Worm (Caenorhabditis elegans) whole organism, L4 larva: ENCODE results near the gene C45G9.11.

Source experiments
- D1046.2 ChIP-seq: fragments of 200-800 bp; sonication (Bioruptor generic); IDR thresholded peaks from 2 replicates; pipeline ENCODE4 v1.3.6; 2022; ENCODE audit warnings: missing genetic modification characterization, missing compliant biosample characterization
- F37D6.2 ChIP-seq: sonication (generic microtip); optimal IDR thresholded peaks from 2 replicates; lab custom pipeline; 2016; ENCODE audit warnings: mild to moderate bottlenecking, missing genetic modification characterization, missing compliant biosample characterization
- F44E2.7 ChIP-seq: fragments of 200-800 bp; sonication (Bioruptor generic); IDR thresholded peaks from 2 replicates; pipeline ENCODE4 v2.1.2; 2022; ENCODE audit warnings: missing genetic modification characterization, missing compliant biosample characterization
- F49E8.2 ChIP-seq: sonication (generic microtip); optimal IDR thresholded peaks from 2 replicates; lab custom pipeline; 2016; ENCODE audit warnings: missing compliant biosample characterization, mild to moderate bottlenecking, missing genetic modification characterization, borderline replicate concordance
- T20F7.1 ChIP-seq: fragments of 200-800 bp; sonication (Bioruptor generic); optimal IDR thresholded peaks from 2 replicates; lab custom pipeline; 2018; ENCODE audit warnings: mild to moderate bottlenecking, missing genetic modification characterization, missing compliant biosample characterization
- T26A8.4 ChIP-seq: fragments of 200-800 bp; sonication (Bioruptor generic); IDR thresholded peaks from 2 replicates; pipeline ENCODE4 v1.3.6; 2022; ENCODE audit warnings: missing genetic modification characterization, missing compliant biosample characterization
- Y48G9A.11 ChIP-seq: fragments of 200-800 bp; sonication (Bioruptor generic); IDR thresholded peaks from 2 replicates; pipeline ENCODE4 v1.3.6; 2022; ENCODE audit warnings: missing genetic modification reagents, missing genetic modification characterization, missing compliant biosample characterization
- Y5F2A.4 ChIP-seq: fragments of 200-800 bp; sonication (Bioruptor generic); optimal IDR thresholded peaks from 2 replicates; lab custom pipeline; 2018; ENCODE audit warnings: mild to moderate bottlenecking, missing genetic modification characterization, missing compliant biosample characterization
- Y75B8A.6 ChIP-seq: fragments of 200-800 bp; sonication (Bioruptor generic); IDR thresholded peaks from 2 replicates; pipeline ENCODE4 v1.3.6; 2022; ENCODE audit warnings: missing genetic modification reagents, missing genetic modification characterization, missing compliant biosample characterization
- aly-2 ChIP-seq: sonication (generic microtip); optimal IDR thresholded peaks from 2 replicates; lab custom pipeline; 2018; ENCODE audit warnings: missing biosample characterization, missing genetic modification characterization
- ama-1 ChIP-seq: fragments of 150-350 bp; optimal IDR thresholded peaks from 2 replicates; lab custom pipeline; 2014; ENCODE audit warnings: inconsistent platforms, mixed read lengths
- attf-4 ChIP-seq: sonication (generic microtip); optimal IDR thresholded peaks from 3 replicates; lab custom pipeline; 2017; ENCODE audit warnings: missing biosample characterization, missing genetic modification characterization
- ceh-28 ChIP-seq: fragments of 150-350 bp; optimal IDR thresholded peaks from 2 replicates; lab custom pipeline; 2014; ENCODE audit warnings: missing biosample characterization, missing genetic modification reagents, missing genetic modification characterization
- ceh-32 ChIP-seq: sonication (generic microtip); optimal IDR thresholded peaks from 2 replicates; lab custom pipeline; 2016; ENCODE audit warnings: mild to moderate bottlenecking, missing genetic modification characterization, missing compliant biosample characterization; ENCODE audit not compliant: poor library complexity
- ceh-44 ChIP-seq: fragments of 200-800 bp; sonication (Bioruptor generic); IDR thresholded peaks from 2 replicates; pipeline ENCODE4 v1.3.6; 2022; ENCODE audit warnings: missing genetic modification reagents, missing genetic modification characterization, missing compliant biosample characterization
- ceh-62 ChIP-seq: sonication (generic microtip); optimal IDR thresholded peaks from 2 replicates; lab custom pipeline; 2017; ENCODE audit warnings: missing biosample characterization, missing genetic modification characterization
- daf-12 ChIP-seq: fragments of 150-350 bp; optimal IDR thresholded peaks from 2 replicates; lab custom pipeline; 2014; ENCODE audit warnings: missing biosample characterization, missing genetic modification reagents, missing genetic modification characterization
- daf-16 ChIP-seq, 3 experiments: sonication (generic microtip); optimal IDR thresholded peaks; 2 replicates each; lab custom pipeline; 2016 to 2017; ENCODE audit warnings: missing genetic modification characterization in 3 of 3, missing genetic modification reagents in 3 of 3, mild to moderate bottlenecking in 2 of 3, missing compliant biosample characterization in 2 of 3, missing biosample characterization in 1 of 3, moderate library complexity in 1 of 3
- daf-8 ChIP-seq: fragments of 200-800 bp; sonication (Bioruptor generic); IDR thresholded peaks from 2 replicates; pipeline ENCODE4 v1.3.6; 2022; ENCODE audit warnings: missing genetic modification characterization, missing compliant biosample characterization
- dmd-6 ChIP-seq: fragments of 200-800 bp; sonication (Bioruptor generic); IDR thresholded peaks from 2 replicates; pipeline ENCODE4 v1.3.6; 2022; ENCODE audit warnings: missing genetic modification reagents, missing genetic modification characterization, missing compliant biosample characterization
- dmd-8 ChIP-seq: fragments of 200-800 bp; sonication (Bioruptor generic); IDR thresholded peaks from 2 replicates; pipeline ENCODE4 v1.3.6; 2022; ENCODE audit warnings: missing genetic modification characterization, missing compliant biosample characterization
- dmd-9 ChIP-seq: fragments of 200-800 bp; sonication (Bioruptor generic); IDR thresholded peaks from 2 replicates; pipeline ENCODE4 v1.3.6; 2022; ENCODE audit warnings: missing genetic modification reagents, missing genetic modification characterization, missing compliant biosample characterization
- dpl-1 ChIP-seq: fragments of 150-350 bp; optimal IDR thresholded peaks from 2 replicates; lab custom pipeline; 2014; ENCODE audit warnings: missing biosample characterization, missing genetic modification reagents, missing genetic modification characterization
- duxl-1 ChIP-seq: sonication (generic microtip); optimal IDR thresholded peaks from 2 replicates; lab custom pipeline; 2016; ENCODE audit warnings: mild to moderate bottlenecking, missing genetic modification characterization, moderate library complexity, missing compliant biosample characterization; ENCODE audit not compliant: poor library complexity
- dve-1 ChIP-seq: sonication (generic microtip); optimal IDR thresholded peaks from 2 replicates; lab custom pipeline; 2017; ENCODE audit warnings: antibody characterized with exemption, mild to moderate bottlenecking, missing genetic modification characterization, missing compliant biosample characterization; ENCODE audit not compliant: insufficient read depth
- fkh-10 ChIP-seq: fragments of 150-350 bp; optimal IDR thresholded peaks from 2 replicates; lab custom pipeline; 2014; ENCODE audit warnings: missing biosample characterization, missing genetic modification reagents, missing genetic modification characterization
- fos-1 ChIP-seq: fragments of 150-350 bp; optimal IDR thresholded peaks from 2 replicates; lab custom pipeline; 2014; ENCODE audit warnings: missing biosample characterization, missing genetic modification characterization
- hif-1 ChIP-seq, 2 experiments: sonication (generic microtip); optimal IDR thresholded peaks; 2 replicates each; lab custom pipeline; 2016 to 2017; ENCODE audit warnings: missing compliant biosample characterization in 2 of 2, missing genetic modification characterization in 2 of 2, missing genetic modification reagents in 2 of 2, missing genotype in 2 of 2, mild to moderate bottlenecking in 1 of 2
- hlh-30 ChIP-seq: sonication (generic microtip); optimal IDR thresholded peaks from 2 replicates; lab custom pipeline; 2017; ENCODE audit warnings: antibody characterized with exemption, mild to moderate bottlenecking, missing genetic modification characterization, missing compliant biosample characterization; ENCODE audit not compliant: insufficient read depth
- hmg-1.1 ChIP-seq: fragments of 200-800 bp; sonication (Bioruptor generic); IDR thresholded peaks from 2 replicates; pipeline ENCODE4 v1.3.6; 2022; ENCODE audit warnings: missing genetic modification reagents, missing genetic modification characterization, missing compliant biosample characterization
- lim-7 ChIP-seq: fragments of 200-800 bp; sonication (Bioruptor generic); IDR thresholded peaks from 2 replicates; pipeline ENCODE4 v1.3.6; 2022; ENCODE audit warnings: missing genetic modification characterization, missing compliant biosample characterization
- lin-13 ChIP-seq: fragments of 150-350 bp; optimal IDR thresholded peaks from 2 replicates; lab custom pipeline; 2014; ENCODE audit warnings: missing biosample characterization, missing genetic modification reagents, missing genetic modification characterization
- lin-39 ChIP-seq: fragments of 150-350 bp; optimal IDR thresholded peaks from 2 replicates; lab custom pipeline; 2014; ENCODE audit warnings: missing biosample characterization, missing genetic modification reagents, missing genetic modification characterization
- lsy-2 ChIP-seq, 2 experiments: fragments of 150-350 bp in 1 of 2; sonication (generic microtip) in 1 of 2; optimal IDR thresholded peaks; 2 replicates each; lab custom pipeline; 2014 to 2017; ENCODE audit warnings: missing biosample characterization in 2 of 2, missing genetic modification characterization in 2 of 2
- nhr-10 ChIP-seq: fragments of 150-350 bp; optimal IDR thresholded peaks from 2 replicates; lab custom pipeline; 2014; ENCODE audit warnings: missing biosample characterization, missing genetic modification characterization
- nhr-111 ChIP-seq: fragments of 200-800 bp; sonication (Bioruptor generic); optimal IDR thresholded peaks from 2 replicates; lab custom pipeline; 2018; ENCODE audit warnings: mild to moderate bottlenecking, missing genetic modification characterization, missing compliant biosample characterization
- nhr-237 ChIP-seq: sonication (generic microtip); optimal IDR thresholded peaks from 2 replicates; lab custom pipeline; 2017; ENCODE audit warnings: missing biosample characterization, missing genetic modification characterization
- nhr-6 ChIP-seq: fragments of 150-350 bp; optimal IDR thresholded peaks from 2 replicates; lab custom pipeline; 2014; ENCODE audit warnings: missing biosample characterization, missing genetic modification characterization
- nhr-77 ChIP-seq: fragments of 150-350 bp; optimal IDR thresholded peaks from 2 replicates; lab custom pipeline; 2014; ENCODE audit warnings: missing biosample characterization, missing genetic modification characterization
- pha-4 ChIP-seq, 2 experiments: fragments of 150-350 bp in 1 of 2; fragments of 200-800 bp in 1 of 2; sonication (Bioruptor generic) in 1 of 2; IDR thresholded peaks in 1 of 2; optimal IDR thresholded peaks in 1 of 2; 2 replicates each; pipeline versions ENCODE4 v1.3.6 to Lab custom; 2014 to 2022; ENCODE audit warnings: missing genetic modification characterization in 2 of 2, missing genetic modification reagents in 2 of 2, missing biosample characterization in 1 of 2, missing compliant biosample characterization in 1 of 2
- pqm-1 ChIP-seq: sonication (generic microtip); optimal IDR thresholded peaks from 2 replicates; lab custom pipeline; 2017; ENCODE audit warnings: missing biosample characterization, missing genetic modification characterization
- set-16 ChIP-seq: fragments of 200-800 bp; sonication (Bioruptor generic); IDR thresholded peaks from 2 replicates; pipeline ENCODE4 v1.3.6; 2022; ENCODE audit warnings: missing genetic modification reagents, missing genetic modification characterization, missing compliant biosample characterization
- snpc-4 ChIP-seq: fragments of 150-350 bp; optimal IDR thresholded peaks from 2 replicates; lab custom pipeline; 2014; ENCODE audit warnings: missing biosample characterization, missing genetic modification characterization
- spr-3 ChIP-seq: fragments of 200-800 bp; sonication (Bioruptor generic); optimal IDR thresholded peaks from 2 replicates; lab custom pipeline; 2018; ENCODE audit warnings: mild to moderate bottlenecking, missing genetic modification characterization, missing compliant biosample characterization
- tag-97 ChIP-seq: fragments of 200-800 bp; sonication (Bioruptor generic); IDR thresholded peaks from 2 replicates; pipeline ENCODE4 v1.3.6; 2022; ENCODE audit warnings: missing genetic modification characterization, missing compliant biosample characterization
- unc-130 ChIP-seq: sonication (generic microtip); optimal IDR thresholded peaks from 2 replicates; lab custom pipeline; 2016; ENCODE audit warnings: missing genetic modification reagents, missing genetic modification characterization, missing compliant biosample characterization
- vab-7 ChIP-seq: fragments of 200-800 bp; sonication (Bioruptor generic); IDR thresholded peaks from 2 replicates; pipeline ENCODE4 v1.3.6; 2022; ENCODE audit warnings: missing genetic modification reagents, missing genetic modification characterization, missing compliant biosample characterization
- zfp-3 ChIP-seq: fragments of 200-800 bp; sonication (Bioruptor generic); conservative IDR thresholded peaks from 2 replicates; pipeline ENCODE4 v1.3.6; 2022; ENCODE audit warnings: missing genetic modification reagents, missing genetic modification characterization, missing compliant biosample characterization
- zip-11 ChIP-seq: fragments of 200-800 bp; sonication (Bioruptor generic); IDR thresholded peaks from 2 replicates; pipeline ENCODE4 v1.3.6; 2022; ENCODE audit warnings: missing genetic modification characterization, missing compliant biosample characterization

C45G9.11 gene

DNA sequence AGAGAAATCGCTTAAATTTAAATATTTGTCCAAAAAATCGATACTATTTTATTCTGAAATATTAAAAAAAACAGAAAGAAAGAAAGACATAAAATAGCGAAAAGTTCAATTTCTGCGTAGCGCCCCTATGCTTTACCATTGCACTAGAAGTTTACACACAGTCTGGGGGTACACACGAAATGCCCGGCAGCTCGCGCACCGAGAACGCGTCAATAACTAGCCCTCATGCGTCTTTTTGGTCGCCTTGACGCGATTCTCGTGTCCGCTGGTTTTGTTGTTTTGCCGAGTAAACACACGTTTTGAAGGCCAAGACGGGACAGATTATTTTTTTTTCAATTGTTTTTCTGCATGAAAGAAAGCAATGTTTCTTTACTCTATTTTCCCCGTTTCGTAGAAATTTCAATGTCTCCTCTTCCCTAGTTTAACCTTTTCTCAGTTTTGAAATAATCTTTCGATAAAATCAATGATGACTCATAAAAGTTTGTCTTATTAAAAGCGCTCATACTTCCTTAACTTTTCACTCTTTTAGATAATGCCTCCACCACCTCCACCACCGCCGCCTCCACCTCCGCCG, 50.3 kb downstream of the C45G9.11 start, which contains the start of gene wip-1 (continued):
- TF ChIP-seq F37D6.2 (tag; lab: Kevin White, UChicago) (peak; percentile 95), daf-12 (tag; lab: Kevin White, UChicago) (no peak), dmd-8 (peak; percentile 76; the same call in 1 of the 2 replicates), T26A8.4 (GFP tag; lab: Robert Waterston, UW) (peak; percentile 98), ama-1 (peak; percentile 36), aly-2 (tag; lab: Kevin White, UChicago) (no peak), daf-8 (GFP tag; lab: Robert Waterston, UW) (no peak), zfp-3 (GFP tag; lab: Robert Waterston, UW) (peak; percentile 94), nhr-77 (tag; lab: Kevin White, UChicago) (peak; percentile 98), nhr-237 (peak; percentile 60), spr-3 (peak; percentile 89), T20F7.1 (GFP tag; lab: Kevin White, UChicago) (peak; percentile 95), lsy-2 (tag; optimal IDR thresholded peaks at IDR 0.05; lab: Kevin White, UChicago) (peak; percentile 88 to 97), Y5F2A.4 (peak; percentile 77), nhr-10 (tag; lab: Kevin White, UChicago) (peak; percentile 44), dve-1 (tag; lab: Kevin White, UChicago) (peak; percentile 100), dpl-1 (GFP tag; lab: Kevin White, UChicago) (peak; percentile 95), nhr-111 (GFP tag; lab: Kevin White, UChicago) (peak; percentile 86), dmd-6 (GFP tag; lab: Robert Waterston, UW) (peak; percentile 96), D1046.2 (GFP tag; lab: Robert Waterston, UW) (peak; percentile 74; the same call in 1 of the 2 replicates), nhr-6 (peak; percentile 95), lim-7 (peak; percentile 76), F49E8.2 (tag; lab: Kevin White, UChicago) (peak; percentile 96), unc-130 (GFP tag; lab: Kevin White, UChicago) (peak; percentile 97), hlh-30 (peak; percentile 94), attf-4 (peak; percentile 3), lin-13 (GFP tag; lab: Kevin White, UChicago) (peak; percentile 97), tag-97 (GFP tag; lab: Robert Waterston, UW) (no peak), F44E2.7 (GFP tag; lab: Robert Waterston, UW) (peak; percentile 87), ceh-62 (tag; lab: Kevin White, UChicago) (no peak), fos-1 (peak; percentile 44), ceh-32 (tag; lab: Kevin White, UChicago) (peak; percentile 69), snpc-4 (tag; lab: Kevin White, UChicago) (peak; percentile 52), pha-4 (GFP tag; IDR thresholded peaks at IDR 0.05; lab: Robert Waterston, UW) (peak; percentile 96), pha-4 (tag; optimal IDR thresholded peaks at IDR 0.05; lab: Kevin White, UChicago) (peak; percentile 73), ceh-44 (peak; percentile 46; the same call in 1 of the 2 replicates), ceh-28 (tag; lab: Kevin White, UChicago) (peak; percentile 38), hif-1 (tag; optimal IDR thresholded peaks at IDR 0.05; lab: Kevin White, UChicago) (peak; percentile 73 to 89), zip-11 (GFP tag; lab: Robert Waterston, UW) (no peak), Y48G9A.11 (GFP tag; lab: Robert Waterston, UW) (peak; percentile 83), dmd-9 (GFP tag; lab: Robert Waterston, UW) (peak; percentile 94), lin-39 (tag; lab: Kevin White, UChicago) (peak; percentile 55), daf-16 (GFP tag; optimal IDR thresholded peaks at IDR 0.05; lab: Kevin White, UChicago) (peak; percentile 95 to 97), daf-16 (tag; optimal IDR thresholded peaks at IDR 0.05; lab: Kevin White, UChicago) (peak; percentile 97), set-16 (GFP tag; lab: Robert Waterston, UW) (peak; percentile 60), vab-7 (GFP tag; lab: Robert Waterston, UW) (peak; percentile 88), fkh-10 (peak; percentile 85), pqm-1 (peak; percentile 54), duxl-1 (tag; lab: Kevin White, UChicago) (peak; percentile 94), hmg-1.1 (GFP tag; lab: Robert Waterston, UW) (peak; percentile 98), Y75B8A.6 (GFP tag; lab: Robert Waterston, UW) (no peak)
